Worm (Caenorhabditis elegans): Measurements from ENCODE around the gene srv-6.

DNA sequence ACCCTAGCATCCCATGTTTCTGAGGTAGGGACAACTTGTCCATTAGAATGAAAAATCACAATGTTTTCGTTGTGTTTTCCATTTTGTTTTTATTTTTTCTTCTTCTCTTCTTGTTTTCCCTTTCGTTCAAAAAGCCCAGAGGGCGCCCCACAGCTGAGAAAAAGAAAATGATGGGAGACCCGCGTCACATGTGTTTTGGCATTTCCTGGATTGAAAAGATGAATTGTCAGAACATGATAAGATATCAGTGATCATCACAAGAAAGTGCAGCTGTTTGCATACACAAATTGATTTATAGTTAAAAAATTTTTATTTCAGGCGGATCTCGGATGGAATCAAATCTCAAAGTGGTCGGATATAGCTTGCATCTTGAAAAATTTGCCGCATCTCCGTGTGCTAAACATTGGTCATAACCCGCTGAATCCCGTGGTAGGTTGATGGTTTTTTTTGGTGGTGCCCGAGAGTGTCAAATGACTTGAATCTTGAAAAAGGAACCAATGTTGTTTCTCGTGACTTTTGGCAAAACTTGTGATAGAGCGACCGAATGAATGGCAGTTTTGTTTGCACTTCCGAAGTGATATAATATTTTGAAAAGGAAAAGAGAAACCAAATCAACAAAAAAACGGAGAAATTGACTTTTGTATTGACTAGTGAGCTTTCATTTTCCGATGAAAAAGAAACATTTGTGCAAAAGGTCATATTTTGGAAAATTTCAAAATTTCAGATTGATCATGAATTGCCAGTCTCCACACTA lies 9.5 kb downstream of the srv-6 start:
- TF ChIP-seq crh-2 (tag; optimal IDR thresholded peaks at IDR 0.05) (no peak), ZK546.5 (tag; optimal IDR thresholded peaks at IDR 0.05) (no peak), ceh-82 (tag; optimal IDR thresholded peaks at IDR 0.05) (no peak), fos-1 (tag; optimal IDR thresholded peaks at IDR 0.05) (no peak), ztf-4 (tag; optimal IDR thresholded peaks at IDR 0.05) (no peak), ztf-11 (tag; optimal IDR thresholded peaks at IDR 0.05) (no peak), dmd-4 (tag; optimal IDR thresholded peaks at IDR 0.05) (no peak)
